Fruit fly (Drosophila melanogaster): ENCODE results near the gene nocte.

DNA sequence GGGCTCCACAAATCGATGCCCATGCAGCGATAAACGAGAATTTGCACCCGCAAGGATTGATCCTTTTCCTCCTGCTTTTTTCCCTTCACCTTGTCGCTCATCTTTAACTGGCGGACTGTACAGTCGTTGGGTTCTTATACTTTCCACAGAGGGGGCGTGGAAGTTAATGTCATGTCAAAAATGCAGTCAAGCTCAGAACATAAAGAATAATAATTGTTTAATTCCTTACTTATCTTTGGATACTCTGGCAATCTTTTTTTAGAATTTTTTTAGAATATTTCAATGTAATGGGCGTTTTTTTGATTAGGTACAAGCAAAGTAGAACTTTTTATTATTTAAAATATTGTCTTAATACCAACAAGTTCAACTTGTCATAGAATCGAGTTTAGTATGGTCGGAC, 14.9 kb downstream of the nocte start, which contains the start of gene Or9a:
- no peak for TF ChIP-seq abd-A (tag; optimal IDR thresholded peaks at IDR 0.05)
- TF ChIP-seq CG1602 (GFP tag; optimal IDR thresholded peaks at IDR 0.05), result no peak
- TF ChIP-seq CG13894 (tag; optimal IDR thresholded peaks at IDR 0.05), result no peak
- TF ChIP-seq fru (optimal IDR thresholded peaks at IDR 0.05), result no peak
- TF ChIP-seq amos (GFP tag; IDR thresholded peaks at IDR 0.05; ENCODE audit: partially characterized antibody), result no peak
- TF ChIP-seq Dfd (GFP tag; optimal IDR thresholded peaks at IDR 0.05), result no peak
- no peak for TF ChIP-seq CG16815 (GFP tag; optimal IDR thresholded peaks at IDR 0.05)
- TF ChIP-seq slbo (GFP tag; IDR thresholded peaks at IDR 0.05), result no peak
- TF ChIP-seq CG4360 (GFP tag; IDR thresholded peaks at IDR 0.05), result no peak
- no peak for TF ChIP-seq gfzf (GFP tag; optimal IDR thresholded peaks at IDR 0.05)
- TF ChIP-seq kay (GFP tag; optimal IDR thresholded peaks at IDR 0.05), result no peak
- TF ChIP-seq salm (tag; optimal IDR thresholded peaks at IDR 0.05), result no peak
